Worm (Caenorhabditis elegans): Measurements from ENCODE around the gene fbxb-114.

fbxb-114 gene

ce11 chrX:16967813-16968212 is 46.2 kb downstream of the fbxb-114 start:
- TF ChIP-seq pha-4 (tag; optimal IDR thresholded peaks at IDR 0.05) = no peak
- no peak for TF ChIP-seq ama-1 (optimal IDR thresholded peaks at IDR 0.05)
- TF ChIP-seq hmg-11 (tag; optimal IDR thresholded peaks at IDR 0.05) = no peak
- no peak for TF ChIP-seq R02D3.7 (tag; optimal IDR thresholded peaks at IDR 0.05)
- no peak for TF ChIP-seq eor-1 (tag; optimal IDR thresholded peaks at IDR 0.05)
- no peak for TF ChIP-seq unc-39 (tag; optimal IDR thresholded peaks at IDR 0.05)
- TF ChIP-seq nhr-25 (tag; optimal IDR thresholded peaks at IDR 0.05) = no peak
- no peak for TF ChIP-seq nhr-77 (tag; optimal IDR thresholded peaks at IDR 0.05)
- TF ChIP-seq lin-15B (tag; optimal IDR thresholded peaks at IDR 0.05) = no peak
- no peak for TF ChIP-seq sea-2 (GFP tag; optimal IDR thresholded peaks at IDR 0.05)
- no peak for TF ChIP-seq unc-62 (GFP tag; optimal IDR thresholded peaks at IDR 0.05)
- TF ChIP-seq egl-27 (tag; optimal IDR thresholded peaks at IDR 0.05) = no peak
- no peak for TF ChIP-seq mml-1 (tag; optimal IDR thresholded peaks at IDR 0.05)
- no peak for TF ChIP-seq lin-39 (tag; optimal IDR thresholded peaks at IDR 0.05)
- TF ChIP-seq aly-2 (tag; optimal IDR thresholded peaks at IDR 0.05) = no peak
- no peak for TF ChIP-seq nhr-43 (tag; optimal IDR thresholded peaks at IDR 0.05; ENCODE audit: poor library complexity, severe bottlenecking)
- no peak for TF ChIP-seq ceh-28 (tag; optimal IDR thresholded peaks at IDR 0.05)
- TF ChIP-seq pqm-1 (tag; optimal IDR thresholded peaks at IDR 0.05) = no peak
